Worm (Caenorhabditis elegans) whole organism, young adult: Measurements from ENCODE around the gene snx-13.
"Not testable (repeated sequence)": the region's sequence is repeated elsewhere in the genome, so short reads cannot be mapped to it uniquely, and the experiment has no call there.

Source experiments
- D2030.7 ChIP-seq: fragments of 200-800 bp; sonication (Bioruptor generic); IDR thresholded peaks from 2 replicates; pipeline ENCODE4 v1.3.6; 2022; ENCODE audit warnings: missing genetic modification reagents, missing genetic modification characterization, missing compliant biosample characterization
- egrh-3 ChIP-seq: fragments of 200-800 bp; sonication (Bioruptor generic); IDR thresholded peaks from 2 replicates; pipeline ENCODE4 v1.3.6; 2022; ENCODE audit warnings: missing genetic modification reagents, missing genetic modification characterization, missing compliant biosample characterization
- nfya-1 ChIP-seq: sonication (generic microtip); optimal IDR thresholded peaks from 2 replicates; lab custom pipeline; 2017; ENCODE audit warnings: antibody characterized with exemption, missing compliant biosample characterization, missing genetic modification characterization, borderline replicate concordance; ENCODE audit not compliant: insufficient read depth
- nhr-80 ChIP-seq: sonication (generic microtip); optimal IDR thresholded peaks from 2 replicates; lab custom pipeline; 2016; ENCODE audit warnings: missing genetic modification characterization, missing compliant biosample characterization
- pbrm-1 ChIP-seq: fragments of 200-800 bp; sonication (Bioruptor generic); IDR thresholded peaks from 2 replicates; pipeline ENCODE4 v1.3.6; 2022; ENCODE audit warnings: missing genetic modification reagents, missing genetic modification characterization, missing compliant biosample characterization
- snpc-4 ChIP-seq, 5 experiments: fragments of 150-350 bp in 1 of 5; sonication (generic microtip) in 4 of 5; optimal IDR thresholded peaks; 2 replicates each; lab custom pipeline; 2014 to 2018; ENCODE audit warnings: missing genetic modification characterization in 5 of 5, missing biosample characterization in 3 of 5, antibody characterized with exemption in 2 of 5, mild to moderate bottlenecking in 2 of 5, missing compliant biosample characterization in 2 of 5, missing genotype in 2 of 5, moderate library complexity in 2 of 5, missing genetic modification reagents in 1 of 5
- sptf-2 ChIP-seq: fragments of 200-800 bp; sonication (Bioruptor generic); optimal IDR thresholded peaks from 2 replicates; lab custom pipeline; 2018; ENCODE audit warnings: mild to moderate bottlenecking, missing genetic modification characterization, missing compliant biosample characterization
- xnd-1 ChIP-seq: sonication (generic microtip); optimal IDR thresholded peaks from 2 replicates; lab custom pipeline; 2016; ENCODE audit warnings: missing genotype, missing genetic modification reagents, missing genetic modification characterization, missing compliant biosample characterization

ce11 chrIV:17076000-17076399, 11.2 kb downstream of the snx-13 start:
- not testable (repeated sequence) for TF ChIP-seq nfya-1 (tag; lab: Kevin White, UChicago); egrh-3 (GFP tag; lab: Robert Waterston, UW); snpc-4 (GFP tag; optimal IDR thresholded peaks at IDR 0.05; lab: Kevin White, UChicago); snpc-4 (tag; optimal IDR thresholded peaks at IDR 0.05; lab: Kevin White, UChicago); xnd-1 (tag; lab: Kevin White, UChicago); nhr-80 (tag; lab: Kevin White, UChicago); D2030.7 (GFP tag; lab: Robert Waterston, UW); pbrm-1; sptf-2 (GFP tag; lab: Kevin White, UChicago)
